Worm (Caenorhabditis elegans): ENCODE data around the gene Y44A6D.1.

- TF ChIP-seq lsy-2 (tag; optimal IDR thresholded peaks at IDR 0.05) (no peak), nhr-237 (tag; optimal IDR thresholded peaks at IDR 0.05) (no peak), unc-62 (GFP tag; optimal IDR thresholded peaks at IDR 0.05) (no peak), ceh-43 (GFP tag; optimal IDR thresholded peaks at IDR 0.05) (no peak), ceh-83 (GFP tag; optimal IDR thresholded peaks at IDR 0.05) (no peak), nhr-76 (tag; optimal IDR thresholded peaks at IDR 0.05) (no peak), ces-1 (GFP tag; optimal IDR thresholded peaks at IDR 0.05) (no peak), elt-3 (tag; optimal IDR thresholded peaks at IDR 0.05) (no peak), pha-4 (tag; optimal IDR thresholded peaks at IDR 0.05) (peak; percentile 93), ztf-11 (tag; optimal IDR thresholded peaks at IDR 0.05) (no peak), lin-13 (tag; optimal IDR thresholded peaks at IDR 0.05) (no peak), unc-120 (tag; optimal IDR thresholded peaks at IDR 0.05; ENCODE audit: poor library complexity, severe bottlenecking) (no peak), nhr-28 (tag; optimal IDR thresholded peaks at IDR 0.05) (no peak)
These were observed 37.2 kb downstream of the Y44A6D.1 start, which contains the start of gene pha-4 for ce11 chrV:20752609-20753102.

Measured in whole organism, mixed stage, embryonic.